Worm (Caenorhabditis elegans): Measurements from ENCODE around the gene srx-28.

srx-28 gene

ce11 chrV:2757226-2757893 is at the start of gene srx-28:
srx-28 (minus strand) TSS chrV:2757276.
- TF ChIP-seq fkh-10 (GFP tag; optimal IDR thresholded peaks at IDR 0.05) (no peak), Y22D7AL.16 (tag; optimal IDR thresholded peaks at IDR 0.05) (no peak), K09A11.1 (tag; optimal IDR thresholded peaks at IDR 0.05; ENCODE audit: insufficient read depth) (no peak), fkh-6 (tag; optimal IDR thresholded peaks at IDR 0.05) (no peak), ceh-48 (tag; optimal IDR thresholded peaks at IDR 0.05) (no peak), ceh-30 (tag; optimal IDR thresholded peaks at IDR 0.05) (no peak), pax-1 (tag; optimal IDR thresholded peaks at IDR 0.05) (no peak), ttx-3 (tag; optimal IDR thresholded peaks at IDR 0.05) (no peak), eyg-1 (tag; optimal IDR thresholded peaks at IDR 0.05) (no peak), ceh-34 (tag; optimal IDR thresholded peaks at IDR 0.05) (no peak), nhr-11 (tag; optimal IDR thresholded peaks at IDR 0.05) (no peak), ceh-2 (tag; optimal IDR thresholded peaks at IDR 0.05) (no peak)

- no peak for TF ChIP-seq odd-2 (tag; optimal IDR thresholded peaks at IDR 0.05)
- no peak for TF ChIP-seq unc-55 (GFP tag; optimal IDR thresholded peaks at IDR 0.05)
- peak; percentile 62 for TF ChIP-seq ceh-18 (tag; optimal IDR thresholded peaks at IDR 0.05)
- TF ChIP-seq ahr-1 (tag; optimal IDR thresholded peaks at IDR 0.05), result no peak
- TF ChIP-seq nfya-1 (tag; optimal IDR thresholded peaks at IDR 0.05), result peak; percentile 66
Measured at ce11 chrV:2803258-2803657, 46.2 kb upstream of the srx-28 start.

DNA sequence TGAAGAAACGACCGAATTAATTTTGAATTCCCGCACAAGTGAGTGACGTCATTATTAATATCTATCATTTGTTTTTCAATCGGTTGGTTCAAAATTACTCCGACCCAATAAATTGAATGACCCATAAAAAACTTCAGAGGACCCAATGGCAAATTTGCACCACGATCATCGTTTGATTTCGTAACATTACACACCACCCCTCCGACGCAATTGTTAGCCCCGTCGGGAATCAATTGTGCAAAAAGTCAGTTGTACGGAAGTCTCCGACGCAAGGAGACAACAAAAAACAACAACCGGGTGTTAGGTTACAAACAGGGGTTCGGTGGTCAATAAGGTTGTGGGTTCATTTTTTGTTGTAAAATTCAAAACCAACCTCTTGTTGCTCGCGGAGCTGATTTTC is 44.9 kb upstream of the srx-28 start:
- TF ChIP-seq elt-4 (tag; optimal IDR thresholded peaks at IDR 0.05), result no peak
- no peak for TF ChIP-seq sox-2 (GFP tag; IDR thresholded peaks at IDR 0.05)
- no peak for TF ChIP-seq ceh-6 (GFP tag; optimal IDR thresholded peaks at IDR 0.05)
- no peak for TF ChIP-seq sox-4 (tag; optimal IDR thresholded peaks at IDR 0.05)
- TF ChIP-seq che-1 (tag; optimal IDR thresholded peaks at IDR 0.05), result no peak
- TF ChIP-seq tbx-7 (tag; optimal IDR thresholded peaks at IDR 0.05), result no peak
- no peak for TF ChIP-seq rnt-1 (tag; optimal IDR thresholded peaks at IDR 0.05)
- TF ChIP-seq lim-6 (tag; optimal IDR thresholded peaks at IDR 0.05), result no peak
- no peak for TF ChIP-seq lin-11 (tag; optimal IDR thresholded peaks at IDR 0.05)
- no peak for TF ChIP-seq unc-86 (tag; optimal IDR thresholded peaks at IDR 0.05)
- no peak for TF ChIP-seq eyg-1 (tag; optimal IDR thresholded peaks at IDR 0.05)
- no peak for TF ChIP-seq pha-4 (tag; optimal IDR thresholded peaks at IDR 0.05)
- no peak for TF ChIP-seq hlh-13 (GFP tag; optimal IDR thresholded peaks at IDR 0.05)
- no peak for TF ChIP-seq ttx-3 (tag; optimal IDR thresholded peaks at IDR 0.05)
- TF ChIP-seq ztf-16 (tag; optimal IDR thresholded peaks at IDR 0.05), result no peak
- TF ChIP-seq fkh-10 (GFP tag; optimal IDR thresholded peaks at IDR 0.05), result no peak
- TF ChIP-seq madf-2 (tag; optimal IDR thresholded peaks at IDR 0.05), result no peak
- no peak for TF ChIP-seq nhr-11 (tag; optimal IDR thresholded peaks at IDR 0.05)

- TF ChIP-seq hlh-6 (tag; optimal IDR thresholded peaks at IDR 0.05) (peak; percentile 7), tbx-7 (tag; optimal IDR thresholded peaks at IDR 0.05) (no peak)
Measured at ce11 chrV:2800676-2801075, 43.6 kb upstream of the srx-28 start.

ce11 chrV:2799172-2799869 is 42.2 kb upstream of the srx-28 start:
- TF ChIP-seq hlh-6 (tag; optimal IDR thresholded peaks at IDR 0.05) (no peak), lim-6 (tag; optimal IDR thresholded peaks at IDR 0.05) (no peak), pha-2 (tag; optimal IDR thresholded peaks at IDR 0.05) (no peak)
